Worm (Caenorhabditis elegans) whole organism, L4 larva: ENCODE data around the gene H12I13.6.

ENCODE experiments used
- F26F4.8 ChIP-seq: fragments of 200-800 bp; sonication (Bioruptor generic); conservative IDR thresholded peaks from 2 replicates; pipeline ENCODE4 v1.3.6; 2022; ENCODE audit warnings: missing genetic modification characterization, missing compliant biosample characterization
- F37D6.2 ChIP-seq: sonication (generic microtip); optimal IDR thresholded peaks from 2 replicates; lab custom pipeline; 2016; ENCODE audit warnings: mild to moderate bottlenecking, missing genetic modification characterization, missing compliant biosample characterization
- F44E2.7 ChIP-seq: fragments of 200-800 bp; sonication (Bioruptor generic); IDR thresholded peaks from 2 replicates; pipeline ENCODE4 v2.1.2; 2022; ENCODE audit warnings: missing genetic modification characterization, missing compliant biosample characterization
- T20F7.1 ChIP-seq: fragments of 200-800 bp; sonication (Bioruptor generic); optimal IDR thresholded peaks from 2 replicates; lab custom pipeline; 2018; ENCODE audit warnings: mild to moderate bottlenecking, missing genetic modification characterization, missing compliant biosample characterization
- T26A8.4 ChIP-seq: fragments of 200-800 bp; sonication (Bioruptor generic); IDR thresholded peaks from 2 replicates; pipeline ENCODE4 v1.3.6; 2022; ENCODE audit warnings: missing genetic modification characterization, missing compliant biosample characterization
- aha-1 ChIP-seq: fragments of 150-350 bp; peaks from one replicate; lab custom pipeline; 2014; ENCODE audit warnings: missing biosample characterization, missing genetic modification characterization
- arid-1 ChIP-seq: fragments of 200-800 bp; sonication (Bioruptor generic); conservative IDR thresholded peaks from 2 replicates; pipeline ENCODE4 v1.3.6; 2022; ENCODE audit warnings: missing genetic modification reagents, missing genetic modification characterization, missing compliant biosample characterization
- ceh-20 ChIP-seq: fragments of 200-800 bp; sonication (Bioruptor generic); IDR thresholded peaks from 2 replicates; pipeline ENCODE4 v1.3.6; 2022; ENCODE audit warnings: missing genetic modification reagents, missing genetic modification characterization, missing compliant biosample characterization
- ceh-28 ChIP-seq: fragments of 150-350 bp; optimal IDR thresholded peaks from 2 replicates; lab custom pipeline; 2014; ENCODE audit warnings: missing biosample characterization, missing genetic modification reagents, missing genetic modification characterization
- ces-1 ChIP-seq: fragments of 150-350 bp; sonication (generic microtip); optimal IDR thresholded peaks from 4 replicates; lab custom pipeline; 2014; ENCODE audit warnings: missing biosample characterization, missing genetic modification reagents, missing genetic modification characterization
- ctbp-1 ChIP-seq: fragments of 200-800 bp; sonication (Bioruptor generic); IDR thresholded peaks from 2 replicates; pipeline ENCODE4 v1.3.6; 2022; ENCODE audit warnings: missing genetic modification reagents, missing genetic modification characterization, missing compliant biosample characterization
- daf-19 ChIP-seq: fragments of 200-800 bp; sonication (Bioruptor generic); conservative IDR thresholded peaks from 2 replicates; pipeline ENCODE4 v1.3.6; 2022; ENCODE audit warnings: missing genetic modification characterization, missing compliant biosample characterization
- dmd-6 ChIP-seq: fragments of 200-800 bp; sonication (Bioruptor generic); IDR thresholded peaks from 2 replicates; pipeline ENCODE4 v1.3.6; 2022; ENCODE audit warnings: missing genetic modification reagents, missing genetic modification characterization, missing compliant biosample characterization
- dmd-9 ChIP-seq: fragments of 200-800 bp; sonication (Bioruptor generic); IDR thresholded peaks from 2 replicates; pipeline ENCODE4 v1.3.6; 2022; ENCODE audit warnings: missing genetic modification reagents, missing genetic modification characterization, missing compliant biosample characterization
- dpl-1 ChIP-seq: fragments of 150-350 bp; optimal IDR thresholded peaks from 2 replicates; lab custom pipeline; 2014; ENCODE audit warnings: missing biosample characterization, missing genetic modification reagents, missing genetic modification characterization
- duxl-1 ChIP-seq: sonication (generic microtip); optimal IDR thresholded peaks from 2 replicates; lab custom pipeline; 2016; ENCODE audit warnings: mild to moderate bottlenecking, missing genetic modification characterization, moderate library complexity, missing compliant biosample characterization; ENCODE audit not compliant: poor library complexity
- dve-1 ChIP-seq: sonication (generic microtip); optimal IDR thresholded peaks from 2 replicates; lab custom pipeline; 2017; ENCODE audit warnings: antibody characterized with exemption, mild to moderate bottlenecking, missing genetic modification characterization, missing compliant biosample characterization; ENCODE audit not compliant: insufficient read depth
- egl-43 ChIP-seq: fragments of 200-800 bp; sonication (Bioruptor generic); IDR thresholded peaks from 2 replicates; pipeline ENCODE4 v1.3.6; 2022; ENCODE audit warnings: missing genetic modification reagents, missing genetic modification characterization, missing compliant biosample characterization
- fkh-10 ChIP-seq: fragments of 150-350 bp; optimal IDR thresholded peaks from 2 replicates; lab custom pipeline; 2014; ENCODE audit warnings: missing biosample characterization, missing genetic modification reagents, missing genetic modification characterization
- hlh-11 ChIP-seq: fragments of 200-800 bp; sonication (Bioruptor generic); optimal IDR thresholded peaks from 2 replicates; lab custom pipeline; 2018; ENCODE audit warnings: mild to moderate bottlenecking, missing genetic modification characterization, missing compliant biosample characterization
- lim-7 ChIP-seq: fragments of 200-800 bp; sonication (Bioruptor generic); IDR thresholded peaks from 2 replicates; pipeline ENCODE4 v1.3.6; 2022; ENCODE audit warnings: missing genetic modification characterization, missing compliant biosample characterization
- lin-13 ChIP-seq: fragments of 150-350 bp; optimal IDR thresholded peaks from 2 replicates; lab custom pipeline; 2014; ENCODE audit warnings: missing biosample characterization, missing genetic modification reagents, missing genetic modification characterization
- lin-15B ChIP-seq: fragments of 150-350 bp; sonication (generic microtip); optimal IDR thresholded peaks from 3 replicates; lab custom pipeline; 2014; ENCODE audit warnings: missing biosample characterization, missing genetic modification characterization
- lin-38 ChIP-seq: fragments of 200-800 bp; sonication (Bioruptor generic); IDR thresholded peaks from 2 replicates; pipeline ENCODE4 v1.3.6; 2022; ENCODE audit warnings: missing genetic modification reagents, missing genetic modification characterization, missing compliant biosample characterization
- lir-3 ChIP-seq: sonication (generic microtip); optimal IDR thresholded peaks from 2 replicates; lab custom pipeline; 2016; ENCODE audit warnings: mild to moderate bottlenecking, missing genetic modification characterization, missing compliant biosample characterization
- madf-5 ChIP-seq, 2 experiments: fragments of 200-800 bp; sonication (Bioruptor generic); IDR thresholded peaks; 2 replicates each; pipeline ENCODE4 v1.3.6; 2022; ENCODE audit warnings: missing compliant biosample characterization in 2 of 2, missing genetic modification characterization in 2 of 2
- mep-1 ChIP-seq: fragments of 150-350 bp; sonication (generic microtip); optimal IDR thresholded peaks from 3 replicates; lab custom pipeline; 2014; ENCODE audit warnings: missing biosample characterization, missing genetic modification characterization
- mes-2 ChIP-seq: sonication (generic microtip); optimal IDR thresholded peaks from 2 replicates; lab custom pipeline; 2016; ENCODE audit warnings: missing genotype, mild to moderate bottlenecking, missing genetic modification characterization, missing compliant biosample characterization; ENCODE audit not compliant: poor library complexity, severe bottlenecking
- mxl-3 ChIP-seq: fragments of 200-800 bp; sonication (Bioruptor generic); optimal IDR thresholded peaks from 2 replicates; lab custom pipeline; 2018; ENCODE audit warnings: mild to moderate bottlenecking, missing genetic modification characterization, missing compliant biosample characterization
- nhr-111 ChIP-seq: fragments of 200-800 bp; sonication (Bioruptor generic); optimal IDR thresholded peaks from 2 replicates; lab custom pipeline; 2018; ENCODE audit warnings: mild to moderate bottlenecking, missing genetic modification characterization, missing compliant biosample characterization
- nhr-25 ChIP-seq: sonication (generic microtip); optimal IDR thresholded peaks from 2 replicates; lab custom pipeline; 2017; ENCODE audit warnings: missing genetic modification characterization, mild to moderate bottlenecking, missing compliant biosample characterization, antibody characterized with exemption, moderate library complexity, borderline replicate concordance; ENCODE audit not compliant: insufficient read depth
- nhr-41 ChIP-seq: fragments of 200-800 bp; sonication (Bioruptor generic); IDR thresholded peaks from 2 replicates; pipeline ENCODE4 v1.3.6; 2022; ENCODE audit warnings: missing genetic modification reagents, missing genetic modification characterization, missing compliant biosample characterization
- nhr-42 ChIP-seq: fragments of 200-800 bp; sonication (Bioruptor generic); IDR thresholded peaks from 2 replicates; pipeline ENCODE4 v1.3.6; 2022; ENCODE audit warnings: missing genetic modification characterization, missing compliant biosample characterization
- nhr-6 ChIP-seq: fragments of 150-350 bp; optimal IDR thresholded peaks from 2 replicates; lab custom pipeline; 2014; ENCODE audit warnings: missing biosample characterization, missing genetic modification characterization
- pha-4 ChIP-seq, 2 experiments: fragments of 150-350 bp in 1 of 2; fragments of 200-800 bp in 1 of 2; sonication (Bioruptor generic) in 1 of 2; IDR thresholded peaks in 1 of 2; optimal IDR thresholded peaks in 1 of 2; 2 replicates each; pipeline versions ENCODE4 v1.3.6 to Lab custom; 2014 to 2022; ENCODE audit warnings: missing genetic modification characterization in 2 of 2, missing genetic modification reagents in 2 of 2, missing biosample characterization in 1 of 2, missing compliant biosample characterization in 1 of 2
- php-3 ChIP-seq: fragments of 200-800 bp; sonication (Bioruptor generic); IDR thresholded peaks from 2 replicates; pipeline ENCODE4 v1.3.6; 2022; ENCODE audit warnings: missing genetic modification reagents, missing genetic modification characterization, missing compliant biosample characterization
- saeg-2 ChIP-seq: fragments of 200-800 bp; sonication (Bioruptor generic); IDR thresholded peaks from 2 replicates; pipeline ENCODE4 v1.3.6; 2022; ENCODE audit warnings: missing genetic modification reagents, missing genetic modification characterization, missing compliant biosample characterization
- set-16 ChIP-seq: fragments of 200-800 bp; sonication (Bioruptor generic); IDR thresholded peaks from 2 replicates; pipeline ENCODE4 v1.3.6; 2022; ENCODE audit warnings: missing genetic modification reagents, missing genetic modification characterization, missing compliant biosample characterization
- skn-1 ChIP-seq: fragments of 150-350 bp; optimal IDR thresholded peaks from 2 replicates; lab custom pipeline; 2014; ENCODE audit warnings: missing biosample characterization, missing genetic modification characterization
- snpc-1.2 ChIP-seq: fragments of 200-800 bp; sonication (Bioruptor generic); IDR thresholded peaks from 2 replicates; pipeline ENCODE4 v1.3.6; 2022; ENCODE audit warnings: missing genetic modification reagents, missing genetic modification characterization, missing compliant biosample characterization
- spr-1 ChIP-seq: sonication (generic microtip); optimal IDR thresholded peaks from 2 replicates; lab custom pipeline; 2016; ENCODE audit warnings: mild to moderate bottlenecking, missing genetic modification characterization, missing compliant biosample characterization
- spr-3 ChIP-seq: fragments of 200-800 bp; sonication (Bioruptor generic); optimal IDR thresholded peaks from 2 replicates; lab custom pipeline; 2018; ENCODE audit warnings: mild to moderate bottlenecking, missing genetic modification characterization, missing compliant biosample characterization
- tag-97 ChIP-seq: fragments of 200-800 bp; sonication (Bioruptor generic); IDR thresholded peaks from 2 replicates; pipeline ENCODE4 v1.3.6; 2022; ENCODE audit warnings: missing genetic modification characterization, missing compliant biosample characterization
- tra-1 ChIP-seq: fragments of 200-800 bp; sonication (Bioruptor generic); IDR thresholded peaks from 2 replicates; pipeline ENCODE4 v1.3.6; 2022; ENCODE audit warnings: missing genetic modification reagents, missing genetic modification characterization, missing compliant biosample characterization
- unc-130 ChIP-seq: sonication (generic microtip); optimal IDR thresholded peaks from 2 replicates; lab custom pipeline; 2016; ENCODE audit warnings: missing genetic modification reagents, missing genetic modification characterization, missing compliant biosample characterization
- unc-39 ChIP-seq: sonication (generic microtip); optimal IDR thresholded peaks from 2 replicates; lab custom pipeline; 2017; ENCODE audit warnings: missing biosample characterization, missing genetic modification characterization
- unc-62 ChIP-seq, 3 experiments: fragments of 150-350 bp in 1 of 3; sonication (generic microtip); optimal IDR thresholded peaks in 2 of 3; peaks in 1 of 3; 1 replicate in 1 of 3; 2 replicates in 2 of 3; lab custom pipeline; 2014 to 2017; ENCODE audit warnings: missing biosample characterization in 3 of 3, missing genetic modification characterization in 3 of 3, missing genetic modification reagents in 3 of 3, missing genotype in 1 of 3
- vab-7 ChIP-seq: fragments of 200-800 bp; sonication (Bioruptor generic); IDR thresholded peaks from 2 replicates; pipeline ENCODE4 v1.3.6; 2022; ENCODE audit warnings: missing genetic modification reagents, missing genetic modification characterization, missing compliant biosample characterization
- zag-1 ChIP-seq: fragments of 150-350 bp; optimal IDR thresholded peaks from 2 replicates; lab custom pipeline; 2014; ENCODE audit warnings: missing biosample characterization, missing genetic modification characterization
- ztf-7 ChIP-seq: fragments of 150-350 bp; optimal IDR thresholded peaks from 2 replicates; lab custom pipeline; 2014; ENCODE audit warnings: missing biosample characterization, missing genetic modification characterization

H12I13.6 gene

ce11 chrII:6061495-6061894 is 16.2 kb upstream of the H12I13.6 start:
- no peak for TF ChIP-seq madf-5 (GFP tag; IDR thresholded peaks at IDR 0.05; lab: Robert Waterston, UW)
- TF ChIP-seq egl-43 = no peak
- TF ChIP-seq nhr-111 (GFP tag; lab: Kevin White, UChicago) = no peak
- no peak for TF ChIP-seq pha-4 (GFP tag; IDR thresholded peaks at IDR 0.05; lab: Robert Waterston, UW)
- TF ChIP-seq pha-4 (tag; optimal IDR thresholded peaks at IDR 0.05; lab: Kevin White, UChicago) = no peak
- peak; percentile 45 for TF ChIP-seq mxl-3 (GFP tag; lab: Kevin White, UChicago)
- TF ChIP-seq aha-1 (tag; lab: Kevin White, UChicago) = peak; percentile 95
- no peak for TF ChIP-seq spr-1
- TF ChIP-seq skn-1 (tag; lab: Kevin White, UChicago) = no peak
- no peak for TF ChIP-seq lir-3 (tag; lab: Kevin White, UChicago)
- peak; percentile 21 for TF ChIP-seq hlh-11 (tag; lab: Kevin White, UChicago)
- peak; percentile 91 for TF ChIP-seq dmd-9
- TF ChIP-seq lin-13 = no peak
- no peak for TF ChIP-seq spr-3 (GFP tag; lab: Kevin White, UChicago)
- TF ChIP-seq unc-130 (GFP tag; lab: Kevin White, UChicago) = peak; percentile 90
- no peak for TF ChIP-seq ceh-28
- TF ChIP-seq set-16 = no peak
- peak; percentile 99 for TF ChIP-seq mes-2 (tag; lab: Kevin White, UChicago)
- no peak for TF ChIP-seq nhr-25 (tag; lab: Kevin White, UChicago)
- TF ChIP-seq F44E2.7 (GFP tag; lab: Robert Waterston, UW) = no peak
- no peak for TF ChIP-seq zag-1 (tag; lab: Kevin White, UChicago)
- TF ChIP-seq unc-62 (GFP tag; optimal IDR thresholded peaks at IDR 0.05 in 1 of 2; lab: Kevin White, UChicago) = peak in 1 of 2 experiments; percentile 86
- TF ChIP-seq unc-62 (tag; optimal IDR thresholded peaks at IDR 0.05; lab: Kevin White, UChicago) = no peak
- TF ChIP-seq F26F4.8 (GFP tag; lab: Robert Waterston, UW) = no peak
- peak; percentile 35 for TF ChIP-seq F37D6.2 (tag; lab: Kevin White, UChicago)
- no peak for TF ChIP-seq snpc-1.2 (GFP tag; lab: Robert Waterston, UW)
- no peak for TF ChIP-seq ces-1 (GFP tag; lab: Kevin White, UChicago)
- TF ChIP-seq dve-1 = no peak
- TF ChIP-seq ztf-7 (tag; lab: Kevin White, UChicago) = no peak
- TF ChIP-seq lim-7 = no peak
- TF ChIP-seq tra-1 = peak; percentile 66; the same call in 1 of the 2 replicates
- TF ChIP-seq nhr-42 = no peak
- no peak for TF ChIP-seq vab-7 (GFP tag; lab: Robert Waterston, UW)
- TF ChIP-seq unc-39 (tag; lab: Kevin White, UChicago) = no peak
- TF ChIP-seq nhr-41 = no peak
- no peak for TF ChIP-seq tag-97 (GFP tag; lab: Robert Waterston, UW)
- TF ChIP-seq daf-19 (GFP tag; lab: Robert Waterston, UW) = no peak
- no peak for TF ChIP-seq fkh-10 (GFP tag; lab: Kevin White, UChicago)
- TF ChIP-seq T20F7.1 (GFP tag; lab: Kevin White, UChicago) = peak; percentile 51
- TF ChIP-seq arid-1 (GFP tag; lab: Robert Waterston, UW) = no peak
- TF ChIP-seq saeg-2 (GFP tag; lab: Robert Waterston, UW) = no peak
- TF ChIP-seq dpl-1 (GFP tag; lab: Kevin White, UChicago) = peak; percentile 98
- no peak for TF ChIP-seq php-3 (GFP tag; lab: Robert Waterston, UW)
- TF ChIP-seq nhr-6 (tag; lab: Kevin White, UChicago) = peak; percentile 51
- TF ChIP-seq ceh-20 (GFP tag; lab: Robert Waterston, UW) = no peak
- no peak for TF ChIP-seq mep-1
- TF ChIP-seq T26A8.4 = 0 out of 2 replicates have a peak, but pooled peaks have one; percentile 19
- no peak for TF ChIP-seq lin-15B (tag; lab: Kevin White, UChicago)
- TF ChIP-seq lin-38 (GFP tag; lab: Robert Waterston, UW) = no peak
- TF ChIP-seq ctbp-1 (GFP tag; lab: Robert Waterston, UW) = 0 out of 2 replicates have a peak, but pooled peaks have one; percentile 51
- TF ChIP-seq duxl-1 (tag; lab: Kevin White, UChicago) = peak; percentile 71
- peak; percentile 64 for TF ChIP-seq dmd-6 (GFP tag; lab: Robert Waterston, UW)
